Fruit fly (Drosophila melanogaster) whole organism, embryonic: ENCODE measurements around the gene PIG-B.
A peak's percentile ranks its signal among the peaks of the same experiment; 100 is the strongest.

Experiments
- Antp ChIP-seq: fragments of 200-800 bp; sonication (Bioruptor generic); optimal IDR thresholded peaks from 3 replicates; lab custom pipeline; 2016; ENCODE audit warnings: missing biosample characterization, missing genetic modification characterization
- Awh ChIP-seq: fragments of 200-800 bp; sonication (Bioruptor generic); IDR thresholded peaks from 2 replicates; pipeline ENCODE4, ENCODE4 v1.3.6; 2022; ENCODE audit warnings: missing biosample characterization, missing genetic modification characterization
- CG10147 ChIP-seq: fragments of 200-800 bp; sonication (Bioruptor generic); optimal IDR thresholded peaks from 2 replicates; lab custom pipeline; 2019; ENCODE audit warnings: missing biosample characterization, mild to moderate bottlenecking, missing genetic modification characterization, moderate library complexity
- CG1024 ChIP-seq: fragments of 200-800 bp; sonication (Bioruptor generic); IDR thresholded peaks from 2 replicates; pipeline ENCODE4 v1.3.6; 2022; ENCODE audit warnings: missing biosample characterization, missing genetic modification characterization
- CG10321 ChIP-seq: fragments of 200-800 bp; sonication (Bioruptor generic); IDR thresholded peaks from 2 replicates; pipeline ENCODE4 v1.3.6; 2022; ENCODE audit warnings: missing biosample characterization, missing genetic modification characterization
- CG10462 ChIP-seq: fragments of 200-800 bp; sonication (Bioruptor generic); optimal IDR thresholded peaks from 2 replicates; lab custom pipeline; 2016; ENCODE audit warnings: missing biosample characterization, missing genetic modification characterization
- CG11723 ChIP-seq: fragments of 200-800 bp; sonication (Bioruptor generic); optimal IDR thresholded peaks from 2 replicates; lab custom pipeline; 2017; ENCODE audit warnings: missing biosample characterization, mild to moderate bottlenecking, missing genetic modification characterization
- CG12219 ChIP-seq: fragments of 200-800 bp; sonication (Bioruptor generic); optimal IDR thresholded peaks from 3 replicates; lab custom pipeline; 2018; ENCODE audit warnings: missing biosample characterization, mild to moderate bottlenecking, missing genetic modification characterization
- CG12299 ChIP-seq: fragments of 200-800 bp; sonication (Bioruptor generic); optimal IDR thresholded peaks from 2 replicates; lab custom pipeline; 2018; ENCODE audit warnings: missing biosample characterization, mild to moderate bottlenecking, missing genetic modification characterization
- CG13775 ChIP-seq: fragments of 200-800 bp; sonication (Bioruptor generic); optimal IDR thresholded peaks from 3 replicates; lab custom pipeline; 2017; ENCODE audit warnings: missing biosample characterization, mild to moderate bottlenecking, missing genetic modification characterization
- CG14014 ChIP-seq: fragments of 200-800 bp; sonication (Bioruptor generic); IDR thresholded peaks from 2 replicates; pipeline ENCODE4 v1.3.6; 2022; ENCODE audit warnings: missing biosample characterization, missing genetic modification characterization
- CG1529 ChIP-seq: fragments of 200-800 bp; sonication (Bioruptor generic); optimal IDR thresholded peaks from 3 replicates; lab custom pipeline; 2018; ENCODE audit warnings: missing biosample characterization, missing genetic modification characterization
- CG16815 ChIP-seq: fragments of 200-800 bp; sonication (Bioruptor generic); optimal IDR thresholded peaks from 3 replicates; lab custom pipeline; 2017; ENCODE audit warnings: missing biosample characterization, mild to moderate bottlenecking, missing genetic modification characterization
- CG3163 ChIP-seq: fragments of 200-800 bp; sonication (Bioruptor generic); optimal IDR thresholded peaks from 3 replicates; lab custom pipeline; 2016; ENCODE audit warnings: missing biosample characterization, missing genetic modification characterization
- CG4820 ChIP-seq: fragments of 200-800 bp; sonication (Bioruptor generic); optimal IDR thresholded peaks from 3 replicates; lab custom pipeline; 2016; ENCODE audit warnings: missing biosample characterization, missing genetic modification characterization
- CG6254 ChIP-seq: fragments of 200-800 bp; sonication (Bioruptor generic); optimal IDR thresholded peaks from 3 replicates; lab custom pipeline; 2017; ENCODE audit warnings: mild to moderate bottlenecking, missing biosample characterization, missing genetic modification reagents, missing genetic modification characterization
- CG8089 ChIP-seq: fragments of 200-800 bp; sonication (Bioruptor generic); optimal IDR thresholded peaks from 3 replicates; lab custom pipeline; 2016; ENCODE audit warnings: missing biosample characterization, missing genetic modification characterization
- CG9609 ChIP-seq: fragments of 200-800 bp; sonication (Bioruptor generic); optimal IDR thresholded peaks from 3 replicates; lab custom pipeline; 2016; ENCODE audit warnings: missing biosample characterization, missing genetic modification characterization
- CkIIα-i1 ChIP-seq: fragments of 200-800 bp; sonication (Bioruptor generic); IDR thresholded peaks from 2 replicates; pipeline ENCODE4 v1.3.6; 2022; ENCODE audit warnings: missing biosample characterization, missing genetic modification characterization
- Hr51 ChIP-seq, 2 experiments: fragments of 200-800 bp; sonication (Bioruptor generic); optimal IDR thresholded peaks; 2 replicates in 1 of 2; 3 replicates in 1 of 2; lab custom pipeline; 2016 to 2018; ENCODE audit warnings: missing biosample characterization in 2 of 2, missing genetic modification characterization in 2 of 2, mild to moderate bottlenecking in 1 of 2, moderate library complexity in 1 of 2
- Mad ChIP-seq: fragments of 200-800 bp; sonication (Bioruptor generic); optimal IDR thresholded peaks from 2 replicates; lab custom pipeline; 2016; ENCODE audit warnings: missing biosample characterization, missing genetic modification characterization
- Med ChIP-seq: fragments of 200-800 bp; sonication (Bioruptor generic); peaks from one replicate; lab custom pipeline; 2016; ENCODE audit warnings: missing biosample characterization, missing genetic modification characterization, mild to moderate bottlenecking, inconsistent platforms, moderate library complexity
- NC2α ChIP-seq: fragments of 200-800 bp; sonication (Bioruptor generic); optimal IDR thresholded peaks from 2 replicates; lab custom pipeline; 2016; ENCODE audit warnings: missing biosample characterization, missing genetic modification characterization
- NC2β ChIP-seq: fragments of 200-800 bp; sonication (Bioruptor generic); optimal IDR thresholded peaks from 2 replicates; lab custom pipeline; 2016; ENCODE audit warnings: missing biosample characterization, missing genetic modification characterization
- Opbp ChIP-seq: fragments of 200-800 bp; sonication (Bioruptor generic); IDR thresholded peaks from 3 replicates; pipeline ENCODE4 v1.3.6; 2022; ENCODE audit warnings: missing biosample characterization, missing genetic modification characterization; ENCODE audit not compliant: partially characterized antibody
- Optix ChIP-seq: fragments of 200-800 bp; sonication (Bioruptor generic); IDR thresholded peaks from 3 replicates; pipeline ENCODE4 v1.3.6; 2022; ENCODE audit warnings: missing biosample characterization, missing genetic modification characterization
- Sox100B ChIP-seq: fragments of 200-800 bp; sonication (Bioruptor generic); optimal IDR thresholded peaks from 3 replicates; lab custom pipeline; 2018; ENCODE audit warnings: missing biosample characterization, mild to moderate bottlenecking, missing genetic modification characterization
- Sry-β ChIP-seq: fragments of 200-800 bp; sonication (Bioruptor generic); optimal IDR thresholded peaks from 2 replicates; lab custom pipeline; 2018; ENCODE audit warnings: missing biosample characterization, mild to moderate bottlenecking, missing genetic modification characterization, moderate library complexity
- TFAM ChIP-seq: fragments of 200-800 bp; sonication (Bioruptor generic); optimal IDR thresholded peaks from 2 replicates; lab custom pipeline; 2017; ENCODE audit warnings: missing biosample characterization, missing genetic modification characterization, inconsistent platforms
- Tbp ChIP-seq: fragments of >200 bp; optimal IDR thresholded peaks from 2 replicates; lab custom pipeline; 2018; ENCODE audit warnings: missing biosample characterization, missing genetic modification characterization
- bowl ChIP-seq: fragments of 200-800 bp; sonication (Bioruptor generic); IDR thresholded peaks from 2 replicates; pipeline ENCODE4 v1.3.6; 2022; ENCODE audit warnings: missing biosample characterization, missing genetic modification characterization
- bsh ChIP-seq, 2 experiments: fragments of 200-800 bp; sonication (Bioruptor generic); optimal IDR thresholded peaks; 2 replicates each; lab custom pipeline; 2017 to 2018; ENCODE audit warnings: mild to moderate bottlenecking in 2 of 2, missing biosample characterization in 2 of 2, missing genetic modification characterization in 2 of 2, moderate library complexity in 1 of 2
- da ChIP-seq: fragments of 200-800 bp; sonication (Bioruptor generic); optimal IDR thresholded peaks from 2 replicates; lab custom pipeline; 2016; ENCODE audit warnings: missing biosample characterization, missing genetic modification characterization
- emc ChIP-seq: fragments of 200-800 bp; sonication (Bioruptor generic); optimal IDR thresholded peaks from 2 replicates; lab custom pipeline; 2016; ENCODE audit warnings: missing biosample characterization, missing genetic modification characterization
- esg ChIP-seq: fragments of 200-800 bp; sonication (Bioruptor generic); conservative IDR thresholded peaks from 2 replicates; pipeline ENCODE4 v1.3.6; 2022; ENCODE audit warnings: missing biosample characterization, missing genetic modification characterization
- ftz-f1 ChIP-seq: fragments of 200-800 bp; sonication (Bioruptor generic); optimal IDR thresholded peaks from 2 replicates; lab custom pipeline; 2016; ENCODE audit warnings: missing biosample characterization, missing genetic modification characterization
- gfzf ChIP-seq: fragments of 200-800 bp; sonication (Bioruptor generic); optimal IDR thresholded peaks from 2 replicates; lab custom pipeline; 2016; ENCODE audit warnings: missing biosample characterization, mild to moderate bottlenecking, missing genetic modification characterization, moderate library complexity
- gro ChIP-seq: fragments of 200-800 bp; sonication (Bioruptor generic); optimal IDR thresholded peaks from 2 replicates; lab custom pipeline; 2016; ENCODE audit warnings: missing biosample characterization, missing genetic modification characterization
- ken ChIP-seq: fragments of 200-800 bp; sonication (Bioruptor generic); IDR thresholded peaks from 3 replicates; pipeline ENCODE4 v1.3.6; 2022; ENCODE audit warnings: missing biosample characterization, missing genetic modification characterization
- knrl ChIP-seq: fragments of 200-800 bp; sonication (Bioruptor generic); IDR thresholded peaks from 3 replicates; pipeline ENCODE4 v1.3.6; 2022; ENCODE audit warnings: missing biosample characterization, missing genetic modification characterization; ENCODE audit not compliant: partially characterized antibody
- lola ChIP-seq, 3 experiments: fragments of >200 bp in 2 of 3; fragments of 200-800 bp in 1 of 3; sonication (Bioruptor generic) in 1 of 3; optimal IDR thresholded peaks; 2 replicates each; lab custom pipeline; 2017 to 2019; ENCODE audit warnings: missing biosample characterization in 3 of 3, missing genetic modification characterization in 3 of 3, mild to moderate bottlenecking in 1 of 3, moderate library complexity in 1 of 3
- nmo ChIP-seq: fragments of 200-800 bp; sonication (Bioruptor generic); optimal IDR thresholded peaks from 2 replicates; lab custom pipeline; 2018; ENCODE audit warnings: missing biosample characterization, mild to moderate bottlenecking, missing genetic modification characterization, moderate library complexity
- pb ChIP-seq: fragments of 200-800 bp; sonication (Bioruptor generic); optimal IDR thresholded peaks from 3 replicates; lab custom pipeline; 2016; ENCODE audit warnings: missing biosample characterization, missing genetic modification characterization
- pho ChIP-seq: fragments of 200-800 bp; sonication (Bioruptor generic); optimal IDR thresholded peaks from 2 replicates; lab custom pipeline; 2016; ENCODE audit warnings: missing biosample characterization, missing genetic modification characterization
- pros ChIP-seq: fragments of 200-800 bp; sonication (Bioruptor generic); optimal IDR thresholded peaks from 3 replicates; lab custom pipeline; 2019; ENCODE audit warnings: missing biosample characterization, mild to moderate bottlenecking, missing genetic modification characterization, moderate library complexity
- sima ChIP-seq: fragments of 200-800 bp; sonication (Bioruptor generic); optimal IDR thresholded peaks from 2 replicates; lab custom pipeline; 2016; ENCODE audit warnings: missing biosample characterization, missing genetic modification characterization
- so ChIP-seq: fragments of 200-800 bp; sonication (Bioruptor generic); IDR thresholded peaks from 3 replicates; pipeline ENCODE4 v1.3.6; 2022; ENCODE audit warnings: missing biosample characterization, missing genetic modification characterization
- tap ChIP-seq: fragments of 200-800 bp; optimal IDR thresholded peaks from 3 replicates; lab custom pipeline; 2019; ENCODE audit warnings: missing biosample characterization, mild to moderate bottlenecking, missing genetic modification characterization, moderate library complexity
- twi ChIP-seq: fragments of 200-800 bp; optimal IDR thresholded peaks from 2 replicates; lab custom pipeline; 2019; ENCODE audit warnings: missing biosample characterization, mild to moderate bottlenecking, missing genetic modification characterization, moderate library complexity
- zfh2 ChIP-seq: fragments of 200-800 bp; sonication (Bioruptor generic); optimal IDR thresholded peaks from 2 replicates; lab custom pipeline; 2016; ENCODE audit warnings: missing biosample characterization, missing genetic modification characterization

The PIG-B gene

dm6 chr3L:3765782-3766520 lies 45.1 kb upstream of the PIG-B start (continued):
- peak; percentile 18 for TF ChIP-seq NC2β (GFP tag; lab: Kevin White, UChicago)
- no peak for TF ChIP-seq Optix (GFP tag; lab: Robert Waterston, UW)
- peak; percentile 75 for TF ChIP-seq CG14014
- TF ChIP-seq ken (GFP tag; lab: Robert Waterston, UW), result no peak; the same call in 2 of the 3 replicates
- peak; percentile 23 for TF ChIP-seq CG10462 (GFP tag; lab: Kevin White, UChicago)
- no peak for TF ChIP-seq Sry-β (GFP tag; lab: Kevin White, UChicago)
- TF ChIP-seq nmo (GFP tag; lab: Kevin White, UChicago), result peak; percentile 80
- TF ChIP-seq CG11723, result peak; percentile 41
- TF ChIP-seq CG3163, result peak; percentile 98
- TF ChIP-seq CG8089 (GFP tag; lab: Kevin White, UChicago), result peak; percentile 19
- TF ChIP-seq Sox100B (GFP tag; lab: Kevin White, UChicago), result peak; percentile 76
- TF ChIP-seq CG12219 (GFP tag; lab: Kevin White, UChicago), result peak; percentile 43
- no peak for TF ChIP-seq sima (GFP tag; lab: Kevin White, UChicago)
- peak; percentile 65 for TF ChIP-seq CG12299
- peak; percentile 44 for TF ChIP-seq so
- TF ChIP-seq CG13775 (GFP tag; lab: Kevin White, UChicago), result peak; percentile 37
- no peak for TF ChIP-seq pb (GFP tag; lab: Kevin White, UChicago)
- TF ChIP-seq bsh (GFP tag; optimal IDR thresholded peaks at IDR 0.05; lab: Kevin White, UChicago), result peak; percentile 65 to 87
- TF ChIP-seq esg (GFP tag; lab: Robert Waterston, UW), result peak; percentile 65
- no peak for TF ChIP-seq Opbp
- TF ChIP-seq lola (GFP tag; optimal IDR thresholded peaks at IDR 0.05; lab: Kevin White, UChicago), result peak in 1 of 3 experiments; percentile 61
- no peak for TF ChIP-seq NC2α (GFP tag; lab: Kevin White, UChicago)
- no peak; the same call in 1 of the 2 replicates for TF ChIP-seq bowl (GFP tag; lab: Robert Waterston, UW)
- TF ChIP-seq Tbp, result no peak
- TF ChIP-seq CG10321 (GFP tag; lab: Robert Waterston, UW), result peak; percentile 88
- TF ChIP-seq CG9609, result no peak
- peak; percentile 44 for TF ChIP-seq pros (GFP tag; lab: Kevin White, UChicago)
- peak; percentile 7 for TF ChIP-seq ftz-f1
- peak; percentile 38 for TF ChIP-seq zfh2 (GFP tag; lab: Kevin White, UChicago)
- peak; percentile 51 for TF ChIP-seq CG1024 (GFP tag; lab: Robert Waterston, UW)
- peak; percentile 36 for TF ChIP-seq CG10147 (GFP tag; lab: Kevin White, UChicago)
- peak; percentile 72 for TF ChIP-seq Awh (GFP tag; lab: Robert Waterston, UW)
- peak; percentile 50 for TF ChIP-seq CG1529
- no peak for TF ChIP-seq da (GFP tag; lab: Kevin White, UChicago)
- peak; percentile 61 for TF ChIP-seq tap (tag; lab: Kevin White, UChicago)
- TF ChIP-seq Hr51 (GFP tag; optimal IDR thresholded peaks at IDR 0.05; lab: Kevin White, UChicago), result peak in 1 of 2 experiments; percentile 87
- TF ChIP-seq Antp, result no peak
- TF ChIP-seq TFAM (GFP tag; lab: Kevin White, UChicago), result no peak
- peak; percentile 15 for TF ChIP-seq CG6254 (GFP tag; lab: Kevin White, UChicago)
- TF ChIP-seq CG16815 (GFP tag; lab: Kevin White, UChicago), result peak; percentile 33
- TF ChIP-seq knrl (GFP tag; lab: Robert Waterston, UW), result no peak
- TF ChIP-seq gro, result peak; percentile 35
- no peak for TF ChIP-seq gfzf
- peak; percentile 50 for TF ChIP-seq twi (tag; lab: Kevin White, UChicago)
- TF ChIP-seq Mad, result no peak
- TF ChIP-seq Med (GFP tag; lab: Kevin White, UChicago), result peak; percentile 85
- TF ChIP-seq pho, result peak; percentile 17
- no peak for TF ChIP-seq emc (GFP tag; lab: Kevin White, UChicago)
- no peak for TF ChIP-seq CkIIα-i1
- peak; percentile 32 for TF ChIP-seq CG4820 (GFP tag; lab: Kevin White, UChicago)
